Fruit fly (Drosophila melanogaster): ENCODE results near the gene mor.

The mor gene

DNA sequence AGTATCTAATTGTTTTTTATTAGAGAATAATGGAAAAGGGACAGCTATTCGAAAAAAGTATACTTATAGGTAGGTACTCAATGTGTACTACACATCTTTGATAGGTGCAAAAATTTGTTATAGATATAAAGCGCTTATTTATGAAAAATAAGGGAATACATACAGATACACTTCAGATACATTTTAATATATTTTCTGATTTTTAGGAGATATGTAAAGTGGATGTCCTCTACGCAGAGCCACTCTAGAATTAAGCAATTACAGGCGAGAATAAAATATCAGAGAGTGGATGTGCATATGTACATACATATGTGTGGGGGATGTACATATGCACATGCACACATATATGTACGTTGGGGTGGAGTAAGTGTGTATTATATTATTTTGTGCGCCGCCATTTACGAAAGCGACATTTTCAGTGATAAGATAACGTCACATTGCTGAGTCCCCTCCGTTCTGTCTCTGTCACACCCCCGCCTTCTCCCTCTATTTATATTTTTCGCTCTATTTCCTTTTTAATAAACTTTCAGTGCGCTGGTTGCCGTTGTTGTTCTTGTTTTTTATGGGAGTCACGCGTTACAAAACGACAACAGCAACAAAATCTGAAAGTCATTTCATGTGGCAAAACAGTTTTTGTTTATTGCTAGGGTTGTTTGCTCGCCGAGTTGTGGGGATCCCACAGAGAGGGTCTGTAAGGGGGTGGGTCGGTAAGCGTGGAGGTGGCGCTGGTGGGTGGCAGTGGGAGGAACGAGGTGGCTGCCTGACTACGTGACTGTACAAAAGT is 32.2 kb upstream of the mor start (continued):
- TF ChIP-seq phol (tag; optimal IDR thresholded peaks at IDR 0.05) (peak; percentile 6), BEAF-32 (GFP tag; optimal IDR thresholded peaks at IDR 0.05) (no peak), Sin3A (optimal IDR thresholded peaks at IDR 0.05) (no peak), CG10321 (GFP tag; IDR thresholded peaks at IDR 0.05) (no peak), Lpt (GFP tag; optimal IDR thresholded peaks at IDR 0.05) (no peak), CG32767 (GFP tag; IDR thresholded peaks at IDR 0.05) (0 out of 2 replicates have a peak, but pooled peaks have one; percentile 22), CG4707 (GFP tag; optimal IDR thresholded peaks at IDR 0.05) (no peak), Dad (GFP tag; optimal IDR thresholded peaks at IDR 0.05) (no peak), chif (GFP tag; optimal IDR thresholded peaks at IDR 0.05) (no peak), HHEX (GFP tag; optimal IDR thresholded peaks at IDR 0.05) (peak; percentile 36), CG3838 (GFP tag; optimal IDR thresholded peaks at IDR 0.05) (peak; percentile 41), Hmr (GFP tag; optimal IDR thresholded peaks at IDR 0.05) (peak; percentile 39), az2 (GFP tag; optimal IDR thresholded peaks at IDR 0.05) (no peak), H15 (GFP tag; IDR thresholded peaks at IDR 0.05) (no peak), CG6654 (GFP tag; optimal IDR thresholded peaks at IDR 0.05) (no peak), Oaz (GFP tag; IDR thresholded peaks at IDR 0.05) (no peak), CG8281 (tag; optimal IDR thresholded peaks at IDR 0.05) (peak; percentile 10), B-H1 (GFP tag; IDR thresholded peaks at IDR 0.05) (no peak), Sox100B (GFP tag; optimal IDR thresholded peaks at IDR 0.05) (no peak), CG18599 (GFP tag; optimal IDR thresholded peaks at IDR 0.05) (peak; percentile 66), Ravus (GFP tag; IDR thresholded peaks at IDR 0.05) (no peak), Dll (GFP tag; IDR thresholded peaks at IDR 0.05; ENCODE audit: partially characterized antibody) (no peak), B-H2 (GFP tag; optimal IDR thresholded peaks at IDR 0.05) (peak; percentile 69), CG11696 (GFP tag; IDR thresholded peaks at IDR 0.05) (no peak), CG6175 (GFP tag; IDR thresholded peaks at IDR 0.05) (peak; percentile 74; the same call in 2 of the 3 replicates), CG14050 (GFP tag; IDR thresholded peaks at IDR 0.05) (no peak), CG1233 (GFP tag; optimal IDR thresholded peaks at IDR 0.05) (no peak), CG5245 (GFP tag; optimal IDR thresholded peaks at IDR 0.05) (no peak), CG33213 (GFP tag; optimal IDR thresholded peaks at IDR 0.05) (no peak), D19B (GFP tag; optimal IDR thresholded peaks at IDR 0.05) (no peak), dysf (GFP tag; IDR thresholded peaks at IDR 0.05) (no peak), fru (optimal IDR thresholded peaks at IDR 0.05) (no peak), Optix (GFP tag; IDR thresholded peaks at IDR 0.05) (no peak), p53 (GFP tag; optimal IDR thresholded peaks at IDR 0.05) (peak; percentile 8), CG6854 (GFP tag; optimal IDR thresholded peaks at IDR 0.05) (peak; percentile 48), CG2875 (GFP tag; optimal IDR thresholded peaks at IDR 0.05) (no peak), CG17359 (tag; optimal IDR thresholded peaks at IDR 0.05) (no peak), CG30403 (GFP tag; optimal IDR thresholded peaks at IDR 0.05) (no peak), CG11085 (GFP tag; IDR thresholded peaks at IDR 0.05) (no peak), Sry-δ (GFP tag; optimal IDR thresholded peaks at IDR 0.05) (no peak), CG8924 (tag; optimal IDR thresholded peaks at IDR 0.05) (peak; percentile 7), CG4617 (GFP tag; optimal IDR thresholded peaks at IDR 0.05; ENCODE audit: borderline replicate concordance) (no peak), CG34224 (GFP tag; IDR thresholded peaks at IDR 0.05; ENCODE audit: partially characterized antibody) (0 out of 3 replicates have a peak, but pooled peaks have one; percentile 8), sim (GFP tag; IDR thresholded peaks at IDR 0.05) (no peak), usp (GFP tag; optimal IDR thresholded peaks at IDR 0.05) (no peak), Dfd (GFP tag; optimal IDR thresholded peaks at IDR 0.05) (no peak), CG14965 (GFP tag; optimal IDR thresholded peaks at IDR 0.05; ENCODE audit: borderline replicate concordance) (no peak), CG16815 (GFP tag; optimal IDR thresholded peaks at IDR 0.05) (no peak), so (GFP tag; IDR thresholded peaks at IDR 0.05) (no peak), Dbx (GFP tag; IDR thresholded peaks at IDR 0.05) (0 out of 3 replicates have a peak, but pooled peaks have one; percentile 7), Ssrp (tag; optimal IDR thresholded peaks at IDR 0.05) (no peak)

Data from whole organism, embryonic.